Worm (Caenorhabditis elegans) whole organism, L4 larva: ENCODE data around the gene str-206.

Experiments
- Y105C5A.15 ChIP-seq: fragments of 200-800 bp; sonication (Bioruptor generic); IDR thresholded peaks from 2 replicates; pipeline ENCODE4 v1.3.6; 2022; ENCODE audit warnings: missing genetic modification characterization, missing compliant biosample characterization
- Y48G9A.11 ChIP-seq: fragments of 200-800 bp; sonication (Bioruptor generic); IDR thresholded peaks from 2 replicates; pipeline ENCODE4 v1.3.6; 2022; ENCODE audit warnings: missing genetic modification reagents, missing genetic modification characterization, missing compliant biosample characterization
- Y5F2A.4 ChIP-seq: fragments of 200-800 bp; sonication (Bioruptor generic); optimal IDR thresholded peaks from 2 replicates; lab custom pipeline; 2018; ENCODE audit warnings: mild to moderate bottlenecking, missing genetic modification characterization, missing compliant biosample characterization
- Y75B8A.6 ChIP-seq: fragments of 200-800 bp; sonication (Bioruptor generic); IDR thresholded peaks from 2 replicates; pipeline ENCODE4 v1.3.6; 2022; ENCODE audit warnings: missing genetic modification reagents, missing genetic modification characterization, missing compliant biosample characterization
- arid-1 ChIP-seq: fragments of 200-800 bp; sonication (Bioruptor generic); conservative IDR thresholded peaks from 2 replicates; pipeline ENCODE4 v1.3.6; 2022; ENCODE audit warnings: missing genetic modification reagents, missing genetic modification characterization, missing compliant biosample characterization
- ceh-28 ChIP-seq: fragments of 150-350 bp; optimal IDR thresholded peaks from 2 replicates; lab custom pipeline; 2014; ENCODE audit warnings: missing biosample characterization, missing genetic modification reagents, missing genetic modification characterization
- ceh-44 ChIP-seq: fragments of 200-800 bp; sonication (Bioruptor generic); IDR thresholded peaks from 2 replicates; pipeline ENCODE4 v1.3.6; 2022; ENCODE audit warnings: missing genetic modification reagents, missing genetic modification characterization, missing compliant biosample characterization
- ces-1 ChIP-seq: fragments of 150-350 bp; sonication (generic microtip); optimal IDR thresholded peaks from 4 replicates; lab custom pipeline; 2014; ENCODE audit warnings: missing biosample characterization, missing genetic modification reagents, missing genetic modification characterization
- daf-16 ChIP-seq, 3 experiments: sonication (generic microtip); optimal IDR thresholded peaks; 2 replicates each; lab custom pipeline; 2016 to 2017; ENCODE audit warnings: missing genetic modification characterization in 3 of 3, missing genetic modification reagents in 3 of 3, mild to moderate bottlenecking in 2 of 3, missing compliant biosample characterization in 2 of 3, missing biosample characterization in 1 of 3, moderate library complexity in 1 of 3
- daf-19 ChIP-seq: fragments of 200-800 bp; sonication (Bioruptor generic); conservative IDR thresholded peaks from 2 replicates; pipeline ENCODE4 v1.3.6; 2022; ENCODE audit warnings: missing genetic modification characterization, missing compliant biosample characterization
- dmd-8 ChIP-seq: fragments of 200-800 bp; sonication (Bioruptor generic); IDR thresholded peaks from 2 replicates; pipeline ENCODE4 v1.3.6; 2022; ENCODE audit warnings: missing genetic modification characterization, missing compliant biosample characterization
- dmd-9 ChIP-seq: fragments of 200-800 bp; sonication (Bioruptor generic); IDR thresholded peaks from 2 replicates; pipeline ENCODE4 v1.3.6; 2022; ENCODE audit warnings: missing genetic modification reagents, missing genetic modification characterization, missing compliant biosample characterization
- dpl-1 ChIP-seq: fragments of 150-350 bp; optimal IDR thresholded peaks from 2 replicates; lab custom pipeline; 2014; ENCODE audit warnings: missing biosample characterization, missing genetic modification reagents, missing genetic modification characterization
- egl-43 ChIP-seq: fragments of 200-800 bp; sonication (Bioruptor generic); IDR thresholded peaks from 2 replicates; pipeline ENCODE4 v1.3.6; 2022; ENCODE audit warnings: missing genetic modification reagents, missing genetic modification characterization, missing compliant biosample characterization
- gei-8 ChIP-seq: fragments of 200-800 bp; sonication (Bioruptor generic); optimal IDR thresholded peaks from 2 replicates; lab custom pipeline; 2018; ENCODE audit warnings: mild to moderate bottlenecking, missing genetic modification characterization, missing compliant biosample characterization
- hlh-30 ChIP-seq: sonication (generic microtip); optimal IDR thresholded peaks from 2 replicates; lab custom pipeline; 2017; ENCODE audit warnings: antibody characterized with exemption, mild to moderate bottlenecking, missing genetic modification characterization, missing compliant biosample characterization; ENCODE audit not compliant: insufficient read depth
- hmg-1.1 ChIP-seq: fragments of 200-800 bp; sonication (Bioruptor generic); IDR thresholded peaks from 2 replicates; pipeline ENCODE4 v1.3.6; 2022; ENCODE audit warnings: missing genetic modification reagents, missing genetic modification characterization, missing compliant biosample characterization
- jun-1 ChIP-seq: fragments of 150-350 bp; optimal IDR thresholded peaks from 2 replicates; lab custom pipeline; 2014; ENCODE audit warnings: missing biosample characterization, missing genetic modification reagents, missing genetic modification characterization
- lin-1 ChIP-seq: fragments of 200-800 bp; sonication (Bioruptor generic); IDR thresholded peaks from 2 replicates; pipeline ENCODE4 v1.3.6; 2022; ENCODE audit warnings: missing genetic modification reagents, missing genetic modification characterization, missing compliant biosample characterization
- lin-13 ChIP-seq: fragments of 150-350 bp; optimal IDR thresholded peaks from 2 replicates; lab custom pipeline; 2014; ENCODE audit warnings: missing biosample characterization, missing genetic modification reagents, missing genetic modification characterization
- lsy-2 ChIP-seq, 2 experiments: fragments of 150-350 bp in 1 of 2; sonication (generic microtip) in 1 of 2; optimal IDR thresholded peaks; 2 replicates each; lab custom pipeline; 2014 to 2017; ENCODE audit warnings: missing biosample characterization in 2 of 2, missing genetic modification characterization in 2 of 2
- madf-9 ChIP-seq: fragments of 200-800 bp; sonication (Bioruptor generic); conservative IDR thresholded peaks from 2 replicates; pipeline ENCODE4 v1.3.6; 2022; ENCODE audit warnings: missing genetic modification reagents, missing genetic modification characterization, missing compliant biosample characterization
- mdt-29 ChIP-seq: fragments of 200-800 bp; sonication (Bioruptor generic); IDR thresholded peaks from 2 replicates; pipeline ENCODE4 v1.3.6; 2022; ENCODE audit warnings: missing genetic modification reagents, missing genetic modification characterization, missing compliant biosample characterization
- mep-1 ChIP-seq: fragments of 150-350 bp; sonication (generic microtip); optimal IDR thresholded peaks from 3 replicates; lab custom pipeline; 2014; ENCODE audit warnings: missing biosample characterization, missing genetic modification characterization
- mes-2 ChIP-seq: sonication (generic microtip); optimal IDR thresholded peaks from 2 replicates; lab custom pipeline; 2016; ENCODE audit warnings: missing genotype, mild to moderate bottlenecking, missing genetic modification characterization, missing compliant biosample characterization; ENCODE audit not compliant: poor library complexity, severe bottlenecking
- mxl-3 ChIP-seq: fragments of 200-800 bp; sonication (Bioruptor generic); optimal IDR thresholded peaks from 2 replicates; lab custom pipeline; 2018; ENCODE audit warnings: mild to moderate bottlenecking, missing genetic modification characterization, missing compliant biosample characterization
- nhr-28 ChIP-seq: fragments of 150-350 bp; optimal IDR thresholded peaks from 2 replicates; lab custom pipeline; 2014; ENCODE audit warnings: missing biosample characterization, missing genetic modification characterization
- nhr-42 ChIP-seq: fragments of 200-800 bp; sonication (Bioruptor generic); IDR thresholded peaks from 2 replicates; pipeline ENCODE4 v1.3.6; 2022; ENCODE audit warnings: missing genetic modification characterization, missing compliant biosample characterization
- nhr-6 ChIP-seq: fragments of 150-350 bp; optimal IDR thresholded peaks from 2 replicates; lab custom pipeline; 2014; ENCODE audit warnings: missing biosample characterization, missing genetic modification characterization
- pha-4 ChIP-seq, 2 experiments: fragments of 150-350 bp in 1 of 2; fragments of 200-800 bp in 1 of 2; sonication (Bioruptor generic) in 1 of 2; IDR thresholded peaks in 1 of 2; optimal IDR thresholded peaks in 1 of 2; 2 replicates each; pipeline versions ENCODE4 v1.3.6 to Lab custom; 2014 to 2022; ENCODE audit warnings: missing genetic modification characterization in 2 of 2, missing genetic modification reagents in 2 of 2, missing biosample characterization in 1 of 2, missing compliant biosample characterization in 1 of 2
- sdz-12 ChIP-seq: fragments of 200-800 bp; sonication (Bioruptor generic); optimal IDR thresholded peaks from 2 replicates; lab custom pipeline; 2018; ENCODE audit warnings: mild to moderate bottlenecking, missing genetic modification characterization, missing compliant biosample characterization
- set-16 ChIP-seq: fragments of 200-800 bp; sonication (Bioruptor generic); IDR thresholded peaks from 2 replicates; pipeline ENCODE4 v1.3.6; 2022; ENCODE audit warnings: missing genetic modification reagents, missing genetic modification characterization, missing compliant biosample characterization
- snpc-1.2 ChIP-seq: fragments of 200-800 bp; sonication (Bioruptor generic); IDR thresholded peaks from 2 replicates; pipeline ENCODE4 v1.3.6; 2022; ENCODE audit warnings: missing genetic modification reagents, missing genetic modification characterization, missing compliant biosample characterization
- unc-130 ChIP-seq: sonication (generic microtip); optimal IDR thresholded peaks from 2 replicates; lab custom pipeline; 2016; ENCODE audit warnings: missing genetic modification reagents, missing genetic modification characterization, missing compliant biosample characterization
- zag-1 ChIP-seq: fragments of 150-350 bp; optimal IDR thresholded peaks from 2 replicates; lab custom pipeline; 2014; ENCODE audit warnings: missing biosample characterization, missing genetic modification characterization
- zip-11 ChIP-seq: fragments of 200-800 bp; sonication (Bioruptor generic); IDR thresholded peaks from 2 replicates; pipeline ENCODE4 v1.3.6; 2022; ENCODE audit warnings: missing genetic modification characterization, missing compliant biosample characterization
- zip-2 ChIP-seq: fragments of 150-350 bp; optimal IDR thresholded peaks from 2 replicates; lab custom pipeline; 2014; ENCODE audit warnings: missing biosample characterization, missing genetic modification characterization

Gene str-206

ce11 chrV:6213845-6214244 is 4.1 kb upstream of the str-206 start (continued):
- TF ChIP-seq nhr-42 (GFP tag; lab: Robert Waterston, UW), result peak; percentile 39; the same call in 1 of the 2 replicates
- TF ChIP-seq snpc-1.2 (GFP tag; lab: Robert Waterston, UW), result no peak
- TF ChIP-seq dpl-1 (GFP tag; lab: Kevin White, UChicago), result peak; percentile 37
- TF ChIP-seq mdt-29 (GFP tag; lab: Robert Waterston, UW), result 0 out of 2 replicates have a peak, but pooled peaks have one; percentile 38
- TF ChIP-seq mep-1 (tag; lab: Kevin White, UChicago), result peak; percentile 70
- peak; percentile 71 for TF ChIP-seq mxl-3 (GFP tag; lab: Kevin White, UChicago)
- TF ChIP-seq ceh-28, result peak; percentile 4
- TF ChIP-seq sdz-12 (GFP tag; lab: Kevin White, UChicago), result no peak
- peak; percentile 35 for TF ChIP-seq nhr-28 (tag; lab: Kevin White, UChicago)
- TF ChIP-seq nhr-6, result peak; percentile 80
- TF ChIP-seq set-16 (GFP tag; lab: Robert Waterston, UW), result no peak
- TF ChIP-seq daf-16 (GFP tag; optimal IDR thresholded peaks at IDR 0.05; lab: Kevin White, UChicago), result no peak
- TF ChIP-seq daf-16 (tag; optimal IDR thresholded peaks at IDR 0.05; lab: Kevin White, UChicago), result peak; percentile 46
- TF ChIP-seq mes-2 (tag; lab: Kevin White, UChicago), result peak; percentile 66
- peak in 1 of 2 experiments; percentile 68 for TF ChIP-seq lsy-2 (tag; optimal IDR thresholded peaks at IDR 0.05; lab: Kevin White, UChicago)
- TF ChIP-seq dmd-8 (GFP tag; lab: Robert Waterston, UW), result no peak
- no peak for TF ChIP-seq zip-11 (GFP tag; lab: Robert Waterston, UW)
- TF ChIP-seq ces-1 (GFP tag; lab: Kevin White, UChicago), result no peak
- TF ChIP-seq zip-2, result no peak
- peak; percentile 94 for TF ChIP-seq hlh-30 (tag; lab: Kevin White, UChicago)
- TF ChIP-seq jun-1, result peak; percentile 78
- TF ChIP-seq madf-9 (GFP tag; lab: Robert Waterston, UW), result no peak
- TF ChIP-seq hmg-1.1 (GFP tag; lab: Robert Waterston, UW), result peak; percentile 79

DNA sequence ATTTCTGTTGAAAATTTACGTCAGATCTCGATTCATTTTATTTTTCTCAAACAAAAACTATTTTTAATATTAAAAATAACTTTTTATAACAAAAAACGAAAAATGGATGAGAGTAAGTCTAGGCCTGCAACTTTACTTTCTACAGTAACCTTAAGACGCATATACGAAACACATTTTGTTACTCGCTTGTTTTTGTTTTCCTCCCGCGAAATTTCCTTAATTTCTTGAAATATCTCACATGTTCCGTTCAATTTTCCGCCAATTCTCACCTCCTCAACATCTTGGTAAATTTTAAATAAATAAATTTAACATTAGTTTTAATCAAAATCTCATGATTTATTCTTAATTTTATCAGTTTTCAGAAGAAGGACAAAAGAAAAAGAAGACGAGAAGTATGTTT is 3.5 kb upstream of the str-206 start:
- peak; percentile 21; the same call in 1 of the 2 replicates for TF ChIP-seq Y48G9A.11 (GFP tag; lab: Robert Waterston, UW)
- no peak for TF ChIP-seq snpc-1.2 (GFP tag; lab: Robert Waterston, UW)
- no peak for TF ChIP-seq daf-19
- no peak for TF ChIP-seq lin-1 (GFP tag; lab: Robert Waterston, UW)
- TF ChIP-seq unc-130, result peak; percentile 51

DNA sequence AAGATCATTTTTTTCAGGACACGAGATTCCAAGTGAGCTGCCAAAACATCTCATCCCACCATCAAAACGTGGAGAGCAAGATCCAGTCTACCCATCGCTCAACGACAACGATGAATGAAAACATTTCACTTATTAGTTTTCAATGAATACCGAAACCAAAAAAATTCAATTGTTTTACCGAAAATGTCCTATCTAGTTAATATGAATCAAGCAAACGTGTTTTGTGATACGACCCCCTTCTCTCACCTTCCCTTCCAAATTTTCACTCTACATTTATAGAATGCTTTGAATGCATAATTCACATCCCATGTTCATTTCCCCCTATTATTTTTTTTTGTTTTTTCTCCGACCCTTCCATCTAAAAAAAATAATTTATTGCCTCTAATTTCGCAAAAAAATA is 792 bp upstream of the str-206 start:
- TF ChIP-seq pha-4 (GFP tag; IDR thresholded peaks at IDR 0.05; lab: Robert Waterston, UW), result no peak
- TF ChIP-seq pha-4 (tag; optimal IDR thresholded peaks at IDR 0.05; lab: Kevin White, UChicago), result no peak
- no peak for TF ChIP-seq nhr-42 (GFP tag; lab: Robert Waterston, UW)
- no peak for TF ChIP-seq nhr-28 (tag; lab: Kevin White, UChicago)
- TF ChIP-seq egl-43 (GFP tag; lab: Robert Waterston, UW), result no peak
- TF ChIP-seq Y105C5A.15 (GFP tag; lab: Robert Waterston, UW), result no peak
- no peak for TF ChIP-seq Y48G9A.11 (GFP tag; lab: Robert Waterston, UW)
- no peak for TF ChIP-seq daf-16 (GFP tag; optimal IDR thresholded peaks at IDR 0.05; lab: Kevin White, UChicago)
- no peak for TF ChIP-seq daf-16 (tag; optimal IDR thresholded peaks at IDR 0.05; lab: Kevin White, UChicago)
- TF ChIP-seq dmd-9, result no peak
- TF ChIP-seq zag-1 (tag; lab: Kevin White, UChicago), result no peak
- TF ChIP-seq arid-1 (GFP tag; lab: Robert Waterston, UW), result no peak
- TF ChIP-seq ceh-44 (GFP tag; lab: Robert Waterston, UW), result no peak
- TF ChIP-seq Y5F2A.4 (GFP tag; lab: Kevin White, UChicago), result no peak
- TF ChIP-seq lin-13 (GFP tag; lab: Kevin White, UChicago), result no peak
- TF ChIP-seq lsy-2 (tag; optimal IDR thresholded peaks at IDR 0.05; lab: Kevin White, UChicago), result no peak
- TF ChIP-seq gei-8 (GFP tag; lab: Kevin White, UChicago), result no peak
- no peak for TF ChIP-seq Y75B8A.6
- no peak for TF ChIP-seq madf-9 (GFP tag; lab: Robert Waterston, UW)
